Fruit fly (Drosophila melanogaster) whole organism, adult: ENCODE results near the gene ccb.

Source experiments
- CG11617 ChIP-seq: fragments of 200-800 bp; sonication (Bioruptor generic); optimal IDR thresholded peaks from 2 replicates; lab custom pipeline; 2017; ENCODE audit warnings: mild to moderate bottlenecking, missing biosample characterization, missing genetic modification reagents, missing genetic modification characterization
- CG12768 ChIP-seq: fragments of 200-800 bp; sonication (Bioruptor generic); optimal IDR thresholded peaks from 2 replicates; lab custom pipeline; 2017; ENCODE audit warnings: missing biosample characterization, missing genetic modification characterization, mild to moderate bottlenecking, moderate library complexity, missing genetic modification reagents
- CG14711 ChIP-seq: fragments of 200-800 bp; sonication (Bioruptor generic); optimal IDR thresholded peaks from 2 replicates; lab custom pipeline; 2018; ENCODE audit warnings: missing biosample characterization, mild to moderate bottlenecking, missing genetic modification characterization, moderate library complexity
- CG33017 ChIP-seq: fragments of 200-800 bp; sonication (Bioruptor generic); optimal IDR thresholded peaks from 2 replicates; lab custom pipeline; 2018; ENCODE audit warnings: missing biosample characterization, mild to moderate bottlenecking, missing genetic modification characterization, moderate library complexity
- CG5204 ChIP-seq: fragments of 200-800 bp; sonication (Bioruptor generic); optimal IDR thresholded peaks from 2 replicates; lab custom pipeline; 2016; ENCODE audit warnings: missing biosample characterization, missing genetic modification characterization
- Clk ChIP-seq: fragments of 200-800 bp; sonication (Bioruptor generic); optimal IDR thresholded peaks from 2 replicates; lab custom pipeline; 2017; ENCODE audit warnings: missing biosample characterization, missing genetic modification characterization
- Crg-1 ChIP-seq: fragments of 200-800 bp; sonication (Bioruptor generic); optimal IDR thresholded peaks from 2 replicates; lab custom pipeline; 2016; ENCODE audit warnings: missing biosample characterization, missing genetic modification characterization
- Hr96 ChIP-seq: fragments of 200-800 bp; sonication (Bioruptor generic); optimal IDR thresholded peaks from 2 replicates; lab custom pipeline; 2016; ENCODE audit warnings: missing biosample characterization, missing genetic modification characterization
- Mnt ChIP-seq: fragments of 200-800 bp; sonication (Bioruptor generic); optimal IDR thresholded peaks from 2 replicates; lab custom pipeline; 2016; ENCODE audit warnings: missing biosample characterization, mild to moderate bottlenecking, missing genetic modification characterization
- bab1 ChIP-seq: fragments of 200-800 bp; sonication (Bioruptor generic); optimal IDR thresholded peaks from 3 replicates; lab custom pipeline; 2019; ENCODE audit warnings: missing biosample characterization, mild to moderate bottlenecking, missing genetic modification characterization, moderate library complexity
- kay ChIP-seq: fragments of 200-800 bp; sonication (Bioruptor generic); peaks from one replicate; lab custom pipeline; 2016; ENCODE audit warnings: missing biosample characterization, missing genetic modification characterization, borderline replicate concordance
- ovo ChIP-seq: fragments of 200-800 bp; sonication (Bioruptor generic); optimal IDR thresholded peaks from 2 replicates; lab custom pipeline; 2016; ENCODE audit warnings: missing biosample characterization, missing genetic modification characterization
- tj ChIP-seq: fragments of 200-800 bp; sonication (Bioruptor generic); optimal IDR thresholded peaks from 3 replicates; lab custom pipeline; 2017; ENCODE audit warnings: missing biosample characterization, mild to moderate bottlenecking, missing genetic modification characterization, moderate library complexity

dm6 chrX:21231829-21232228, 38.8 kb downstream of the ccb start:
- no peak for TF ChIP-seq kay (GFP tag; lab: Kevin White, UChicago)
- no peak for TF ChIP-seq bab1 (GFP tag; lab: Kevin White, UChicago)
- no peak for TF ChIP-seq Crg-1 (GFP tag; lab: Kevin White, UChicago)
- no peak for TF ChIP-seq Hr96 (GFP tag; lab: Kevin White, UChicago)
- no peak for TF ChIP-seq CG12768 (GFP tag; lab: Kevin White, UChicago)
- TF ChIP-seq Clk (GFP tag; lab: Kevin White, UChicago) = no peak
- no peak for TF ChIP-seq CG14711 (tag; lab: Kevin White, UChicago)
- no peak for TF ChIP-seq tj
- no peak for TF ChIP-seq CG33017 (tag; lab: Kevin White, UChicago)
- TF ChIP-seq ovo (GFP tag; lab: Kevin White, UChicago) = no peak
- no peak for TF ChIP-seq Mnt (GFP tag; lab: Kevin White, UChicago)
- TF ChIP-seq CG5204 (GFP tag; lab: Kevin White, UChicago) = no peak
- no peak for TF ChIP-seq CG11617
